Worm (Caenorhabditis elegans) whole organism, dauer: Measurements from ENCODE around the gene E01G6.2.
"Not testable (repeated sequence)": the region's sequence is repeated elsewhere in the genome, so short reads cannot be mapped to it uniquely, and the experiment has no call there.

Experiments
- unc-62 ChIP-seq: sonication (generic microtip); optimal IDR thresholded peaks from 2 replicates; lab custom pipeline; 2017; ENCODE audit warnings: missing biosample characterization, missing genetic modification reagents, missing genetic modification characterization

E01G6.2 gene

ce11 chrX:12306565-12306964, 50.1 kb downstream of the E01G6.2 start, which contains the start of gene phf-32:
TSS of gene phf-32 (plus strand) at chrX:12306865.
- no peak for TF ChIP-seq unc-62 (GFP tag; lab: Kevin White, UChicago)

ce11 chrX:12308045-12308499, 51.6 kb downstream of the E01G6.2 start, which contains the start of gene F17A2.16:
TSS of gene F17A2.16 (plus strand) at chrX:12308449.
- TF ChIP-seq unc-62 (GFP tag; lab: Kevin White, UChicago), result not testable (repeated sequence)
